Worm (Caenorhabditis elegans) whole organism, early embryonic: ENCODE measurements around the gene rskd-1.

Experiments
- B0310.2 ChIP-seq: sonication (generic microtip); optimal IDR thresholded peaks from 2 replicates; lab custom pipeline; 2016; ENCODE audit warnings: mild to moderate bottlenecking, missing genetic modification characterization, missing compliant biosample characterization
- F13C5.2 ChIP-seq: sonication (generic microtip); optimal IDR thresholded peaks from 2 replicates; lab custom pipeline; 2017; ENCODE audit warnings: mild to moderate bottlenecking, missing genetic modification characterization, inconsistent platforms, missing compliant biosample characterization
- aly-1 ChIP-seq: sonication (generic microtip); optimal IDR thresholded peaks from 2 replicates; lab custom pipeline; 2016; ENCODE audit warnings: missing genetic modification characterization, missing compliant biosample characterization
- ama-1 ChIP-seq: fragments of 150-350 bp; optimal IDR thresholded peaks from 2 replicates; lab custom pipeline; 2014
- ceh-13 ChIP-seq: fragments of 200-800 bp; sonication (Bioruptor generic); optimal IDR thresholded peaks from 2 replicates; lab custom pipeline; 2018; ENCODE audit warnings: mild to moderate bottlenecking, missing genetic modification characterization, missing compliant biosample characterization
- ceh-36 ChIP-seq: sonication (generic microtip); optimal IDR thresholded peaks from 2 replicates; lab custom pipeline; 2016; ENCODE audit warnings: missing genetic modification characterization, inconsistent platforms, missing compliant biosample characterization
- ets-7 ChIP-seq: sonication (generic microtip); optimal IDR thresholded peaks from 2 replicates; lab custom pipeline; 2016; ENCODE audit warnings: missing genotype, missing genetic modification characterization, missing compliant biosample characterization
- flt-1 ChIP-seq: fragments of 200-800 bp; sonication (Bioruptor generic); IDR thresholded peaks from 2 replicates; pipeline ENCODE4 v1.3.6; 2022; ENCODE audit warnings: missing genetic modification characterization, missing compliant biosample characterization
- hmbx-1 ChIP-seq: sonication (generic microtip); optimal IDR thresholded peaks from 2 replicates; lab custom pipeline; 2016; ENCODE audit warnings: mild to moderate bottlenecking, missing genetic modification characterization, missing compliant biosample characterization
- hmg-4 ChIP-seq: fragments of 200-800 bp; sonication (Bioruptor generic); optimal IDR thresholded peaks from 2 replicates; lab custom pipeline; 2018; ENCODE audit warnings: mild to moderate bottlenecking, missing genetic modification characterization, missing compliant biosample characterization
- hnd-1 ChIP-seq: sonication (generic microtip); optimal IDR thresholded peaks from 2 replicates; lab custom pipeline; 2016; ENCODE audit warnings: missing genetic modification characterization, missing compliant biosample characterization
- pes-1 ChIP-seq: fragments of 200-800 bp; sonication (Bioruptor generic); IDR thresholded peaks from 2 replicates; pipeline ENCODE4 v1.3.6; 2022; ENCODE audit warnings: missing genetic modification reagents, missing genetic modification characterization, missing compliant biosample characterization
- scrt-1 ChIP-seq: fragments of 200-800 bp; sonication (Bioruptor generic); IDR thresholded peaks from 2 replicates; pipeline ENCODE4 v1.3.6; 2022; ENCODE audit warnings: missing genetic modification characterization, missing compliant biosample characterization
- sea-1 ChIP-seq: fragments of 200-800 bp; sonication (Bioruptor generic); conservative IDR thresholded peaks from 2 replicates; pipeline ENCODE4 v1.3.6; 2022; ENCODE audit warnings: missing genetic modification characterization, missing compliant biosample characterization
- tbx-11 ChIP-seq: fragments of 200-800 bp; sonication (Bioruptor generic); IDR thresholded peaks from 2 replicates; pipeline ENCODE4 v1.3.6; 2022; ENCODE audit warnings: missing genetic modification characterization, missing compliant biosample characterization
- tbx-37 ChIP-seq: fragments of 200-800 bp; sonication (Bioruptor generic); conservative IDR thresholded peaks from 2 replicates; pipeline ENCODE4 v1.3.6; 2022; ENCODE audit warnings: missing genetic modification reagents, missing genetic modification characterization, missing compliant biosample characterization
- tra-4 ChIP-seq: sonication (generic microtip); optimal IDR thresholded peaks from 2 replicates; lab custom pipeline; 2017; ENCODE audit warnings: missing genetic modification characterization, missing compliant biosample characterization

rskd-1 gene

ce11 chrV:12296794-12297193 is 8.4 kb upstream of the rskd-1 start:
- TF ChIP-seq hmbx-1 (no peak), B0310.2 (tag; lab: Kevin White, UChicago) (no peak), ceh-13 (GFP tag; lab: Kevin White, UChicago) (no peak), hmg-4 (GFP tag; lab: Kevin White, UChicago) (no peak), scrt-1 (GFP tag; lab: Robert Waterston, UW) (no peak), tbx-37 (GFP tag; lab: Robert Waterston, UW) (no peak), sea-1 (GFP tag; lab: Robert Waterston, UW) (no peak), hnd-1 (tag; lab: Kevin White, UChicago) (no peak), ceh-36 (tag; lab: Kevin White, UChicago) (no peak), flt-1 (GFP tag; lab: Robert Waterston, UW) (no peak)

ce11 chrV:12296122-12296521 is 7.7 kb upstream of the rskd-1 start:
- TF ChIP-seq hnd-1 (tag; lab: Kevin White, UChicago) (no peak), B0310.2 (tag; lab: Kevin White, UChicago) (no peak), sea-1 (GFP tag; lab: Robert Waterston, UW) (no peak), aly-1 (tag; lab: Kevin White, UChicago) (no peak), pes-1 (GFP tag; lab: Robert Waterston, UW) (no peak), scrt-1 (GFP tag; lab: Robert Waterston, UW) (no peak), tbx-11 (GFP tag; lab: Robert Waterston, UW) (no peak)

- TF ChIP-seq tbx-11 (GFP tag; lab: Robert Waterston, UW) = no peak
- no peak for TF ChIP-seq tbx-37 (GFP tag; lab: Robert Waterston, UW)
- no peak for TF ChIP-seq hmbx-1
- TF ChIP-seq ceh-36 (tag; lab: Kevin White, UChicago) = no peak
- no peak for TF ChIP-seq pes-1 (GFP tag; lab: Robert Waterston, UW)
- no peak for TF ChIP-seq scrt-1 (GFP tag; lab: Robert Waterston, UW)
- no peak for TF ChIP-seq hmg-4 (GFP tag; lab: Kevin White, UChicago)
- no peak for TF ChIP-seq ets-7 (tag; lab: Kevin White, UChicago)
- no peak for TF ChIP-seq aly-1 (tag; lab: Kevin White, UChicago)
- no peak for TF ChIP-seq B0310.2 (tag; lab: Kevin White, UChicago)
- no peak for TF ChIP-seq hnd-1 (tag; lab: Kevin White, UChicago)
- TF ChIP-seq tra-4 (tag; lab: Kevin White, UChicago) = no peak
- TF ChIP-seq ceh-13 (GFP tag; lab: Kevin White, UChicago) = no peak
- no peak for TF ChIP-seq sea-1 (GFP tag; lab: Robert Waterston, UW)
- no peak for TF ChIP-seq ama-1 (lab: Kevin White, UChicago)
- TF ChIP-seq flt-1 (GFP tag; lab: Robert Waterston, UW) = no peak
These were observed 7.1 kb upstream of the rskd-1 start for ce11 chrV:12295520-12295919.

ce11 chrV:12295015-12295414 is 6.6 kb upstream of the rskd-1 start:
- TF ChIP-seq hmg-4 (GFP tag; lab: Kevin White, UChicago) (peak; percentile 2), ceh-13 (GFP tag; lab: Kevin White, UChicago) (no peak)

- TF ChIP-seq flt-1 (GFP tag; lab: Robert Waterston, UW) (no peak), pes-1 (GFP tag; lab: Robert Waterston, UW) (no peak), tbx-37 (GFP tag; lab: Robert Waterston, UW) (no peak), tbx-11 (GFP tag; lab: Robert Waterston, UW) (no peak)
These were observed 5.7 kb upstream of the rskd-1 start for ce11 chrV:12294091-12294490.

- peak; percentile 42; the same call in 1 of the 2 replicates for TF ChIP-seq tbx-11 (GFP tag; lab: Robert Waterston, UW)
- peak; percentile 74 for TF ChIP-seq flt-1 (GFP tag; lab: Robert Waterston, UW)
- TF ChIP-seq pes-1 (GFP tag; lab: Robert Waterston, UW) = peak; percentile 80
- no peak for TF ChIP-seq ets-7 (tag; lab: Kevin White, UChicago)
- TF ChIP-seq ama-1 (lab: Kevin White, UChicago) = no peak
- peak; percentile 29 for TF ChIP-seq ceh-36 (tag; lab: Kevin White, UChicago)
- TF ChIP-seq tra-4 (tag; lab: Kevin White, UChicago) = no peak
- no peak for TF ChIP-seq hmbx-1
- 0 out of 2 replicates have a peak, but pooled peaks have one; percentile 17 for TF ChIP-seq tbx-37 (GFP tag; lab: Robert Waterston, UW)
- peak; percentile 89 for TF ChIP-seq F13C5.2 (tag; lab: Kevin White, UChicago)
- peak; percentile 28 for TF ChIP-seq B0310.2 (tag; lab: Kevin White, UChicago)
- peak; percentile 39 for TF ChIP-seq hnd-1 (tag; lab: Kevin White, UChicago)
- peak; percentile 70 for TF ChIP-seq hmg-4 (GFP tag; lab: Kevin White, UChicago)
- TF ChIP-seq sea-1 (GFP tag; lab: Robert Waterston, UW) = no peak
- TF ChIP-seq scrt-1 (GFP tag; lab: Robert Waterston, UW) = 0 out of 2 replicates have a peak, but pooled peaks have one; percentile 56
- TF ChIP-seq ceh-13 (GFP tag; lab: Kevin White, UChicago) = no peak
- TF ChIP-seq aly-1 (tag; lab: Kevin White, UChicago) = no peak
These were observed 3.2 kb upstream of the rskd-1 start, which contains the start of the genes srpa-68 and srh-16 for ce11 chrV:12291587-12291986. Gene srpa-68, minus strand, starts transcription at chrV:12291658. Gene srh-16, plus strand, starts transcription at chrV:12291861.

ce11 chrV:12287667-12288066 is 748 bp downstream of the rskd-1 start:
- no peak for TF ChIP-seq sea-1 (GFP tag; lab: Robert Waterston, UW)
- TF ChIP-seq tbx-37 (GFP tag; lab: Robert Waterston, UW) = no peak
- no peak for TF ChIP-seq F13C5.2 (tag; lab: Kevin White, UChicago)
- TF ChIP-seq hmg-4 (GFP tag; lab: Kevin White, UChicago) = no peak

DNA sequence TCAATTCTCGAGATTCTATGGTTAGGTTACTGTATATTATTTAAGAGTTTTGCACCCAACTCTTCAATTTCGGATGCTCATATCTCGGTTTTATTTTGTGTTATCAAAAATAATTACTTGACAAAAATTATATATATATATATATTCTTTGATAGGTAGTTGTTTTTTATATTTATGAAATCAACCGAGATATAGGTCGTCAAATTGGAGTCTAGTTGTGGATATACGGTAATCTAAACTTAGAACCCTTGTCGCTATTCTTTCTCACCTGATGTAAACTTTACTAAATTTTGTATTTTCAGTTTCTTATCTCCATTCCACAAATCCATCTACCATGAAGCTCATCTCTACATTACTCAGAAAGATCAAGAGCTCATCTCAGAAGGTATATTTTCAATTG is 5.2 kb downstream of the rskd-1 start, which contains the start of gene F55C5.10:
TSS of gene F55C5.10 (plus strand) at position 301 of the 400 bp plus-strand sequence.
- no peak for TF ChIP-seq sea-1 (GFP tag; lab: Robert Waterston, UW)
- no peak for TF ChIP-seq hnd-1 (tag; lab: Kevin White, UChicago)
- TF ChIP-seq scrt-1 (GFP tag; lab: Robert Waterston, UW) = no peak
- TF ChIP-seq hmbx-1 = no peak
- no peak for TF ChIP-seq flt-1 (GFP tag; lab: Robert Waterston, UW)
